Fruit fly (Drosophila melanogaster) whole organism: ENCODE measurements around the gene htk.

Experiments
- CG8478 ChIP-seq: fragments of >200 bp; optimal IDR thresholded peaks from 2 replicates; lab custom pipeline; 2018; ENCODE audit warnings: inconsistent platforms
- psq ChIP-seq: fragments of >200 bp; optimal IDR thresholded peaks from 2 replicates; lab custom pipeline; 2017

DNA sequence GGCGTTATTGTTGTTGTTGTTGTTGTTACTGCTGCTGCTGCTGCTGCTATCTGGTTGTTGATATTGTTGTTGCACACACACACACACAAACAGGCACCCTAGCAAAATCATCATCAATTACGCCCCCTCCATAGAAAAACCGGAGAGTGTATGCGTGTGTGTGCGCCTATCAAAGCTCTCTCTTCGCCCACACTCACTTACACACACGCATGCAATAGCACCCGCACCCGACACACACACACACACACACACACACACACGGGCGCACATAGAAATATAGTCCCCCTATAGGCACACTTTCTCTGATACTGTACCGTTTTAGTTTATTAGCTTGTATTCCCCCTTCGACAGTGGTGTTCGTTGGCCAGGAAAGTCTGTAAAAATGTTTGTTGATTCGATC is 29.1 kb upstream of the htk start:
- TF ChIP-seq psq (lab: Kevin White, UChicago) (no peak), CG8478 (lab: Kevin White, UChicago) (no peak)
